Worm (Caenorhabditis elegans) whole organism, L1 larva: ENCODE data around the gene F45F2.9.

Source experiments
- aly-2 ChIP-seq: fragments of 150-350 bp; optimal IDR thresholded peaks from 2 replicates; lab custom pipeline; 2014; ENCODE audit warnings: missing biosample characterization, missing genetic modification characterization
- ces-1 ChIP-seq: fragments of 150-350 bp; optimal IDR thresholded peaks from 2 replicates; lab custom pipeline; 2014; ENCODE audit warnings: missing biosample characterization, missing genetic modification reagents, missing genetic modification characterization
- dpl-1 ChIP-seq, 3 experiments: fragments of 150-350 bp in 2 of 3; sonication (generic microtip) in 1 of 3; optimal IDR thresholded peaks; 2 replicates each; lab custom pipeline; 2014 to 2017; ENCODE audit warnings: missing biosample characterization in 3 of 3, missing genetic modification characterization in 3 of 3, missing genetic modification reagents in 3 of 3
- fos-1 ChIP-seq: fragments of 150-350 bp; optimal IDR thresholded peaks from 2 replicates; lab custom pipeline; 2014; ENCODE audit warnings: missing biosample characterization, missing genetic modification characterization
- lir-3 ChIP-seq: sonication (generic microtip); optimal IDR thresholded peaks from 2 replicates; lab custom pipeline; 2016; ENCODE audit warnings: mild to moderate bottlenecking, missing genetic modification characterization, moderate library complexity, missing compliant biosample characterization; ENCODE audit not compliant: poor library complexity
- nhr-77 ChIP-seq: fragments of 150-350 bp; optimal IDR thresholded peaks from 2 replicates; lab custom pipeline; 2014; ENCODE audit warnings: missing biosample characterization, missing genetic modification characterization
- vab-15 ChIP-seq: sonication (generic microtip); optimal IDR thresholded peaks from 2 replicates; lab custom pipeline; 2017; ENCODE audit warnings: missing genotype, mild to moderate bottlenecking, missing genetic modification characterization, missing compliant biosample characterization

DNA sequence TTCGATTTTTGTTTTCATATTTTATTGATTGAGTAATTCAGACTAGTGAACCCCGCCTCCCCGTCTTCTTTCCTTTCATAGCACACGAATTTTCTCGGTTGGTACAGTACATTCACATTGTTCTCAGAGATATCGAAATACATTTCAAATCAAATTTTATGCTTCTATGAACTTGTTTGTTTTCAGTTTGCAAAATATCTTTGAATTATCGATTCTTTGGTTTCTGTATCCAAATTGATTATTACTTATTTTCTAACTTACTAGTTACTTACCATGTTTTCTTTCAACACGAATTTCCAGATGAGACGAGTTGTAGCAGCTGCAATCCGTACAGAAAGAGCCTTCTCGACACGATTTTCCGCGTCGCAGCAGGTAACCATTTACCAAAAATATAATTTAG, 47.9 kb downstream of the F45F2.9 start, which contains the start of gene mrps-2:
- TF ChIP-seq aly-2 (tag; lab: Kevin White, UChicago) (no peak), fos-1 (no peak), lir-3 (no peak), vab-15 (no peak), nhr-77 (tag; lab: Kevin White, UChicago) (no peak), dpl-1 (GFP tag; optimal IDR thresholded peaks at IDR 0.05; lab: Kevin White, UChicago) (no peak), ces-1 (no peak)
